Worm (Caenorhabditis elegans) whole organism, L4 larva: Measurements from ENCODE around the gene B0457.4.

Experiments
- F44E2.7 ChIP-seq: fragments of 200-800 bp; sonication (Bioruptor generic); IDR thresholded peaks from 2 replicates; pipeline ENCODE4 v2.1.2; 2022; ENCODE audit warnings: missing genetic modification characterization, missing compliant biosample characterization
- Y75B8A.6 ChIP-seq: fragments of 200-800 bp; sonication (Bioruptor generic); IDR thresholded peaks from 2 replicates; pipeline ENCODE4 v1.3.6; 2022; ENCODE audit warnings: missing genetic modification reagents, missing genetic modification characterization, missing compliant biosample characterization
- ZK337.2 ChIP-seq: fragments of 200-800 bp; sonication (Bioruptor generic); IDR thresholded peaks from 2 replicates; pipeline ENCODE4 v1.3.6; 2022; ENCODE audit warnings: missing genetic modification reagents, missing genetic modification characterization, missing compliant biosample characterization
- aha-1 ChIP-seq: fragments of 150-350 bp; peaks from one replicate; lab custom pipeline; 2014; ENCODE audit warnings: missing biosample characterization, missing genetic modification characterization
- arid-1 ChIP-seq: fragments of 200-800 bp; sonication (Bioruptor generic); conservative IDR thresholded peaks from 2 replicates; pipeline ENCODE4 v1.3.6; 2022; ENCODE audit warnings: missing genetic modification reagents, missing genetic modification characterization, missing compliant biosample characterization
- ceh-62 ChIP-seq: sonication (generic microtip); optimal IDR thresholded peaks from 2 replicates; lab custom pipeline; 2017; ENCODE audit warnings: missing biosample characterization, missing genetic modification characterization
- cey-2 ChIP-seq: sonication (generic microtip); optimal IDR thresholded peaks from 3 replicates; lab custom pipeline; 2017; ENCODE audit warnings: missing genetic modification characterization, mild to moderate bottlenecking, missing compliant biosample characterization, antibody characterized with exemption, borderline replicate concordance; ENCODE audit not compliant: insufficient read depth
- daf-12 ChIP-seq: fragments of 150-350 bp; optimal IDR thresholded peaks from 2 replicates; lab custom pipeline; 2014; ENCODE audit warnings: missing biosample characterization, missing genetic modification reagents, missing genetic modification characterization
- dmd-6 ChIP-seq: fragments of 200-800 bp; sonication (Bioruptor generic); IDR thresholded peaks from 2 replicates; pipeline ENCODE4 v1.3.6; 2022; ENCODE audit warnings: missing genetic modification reagents, missing genetic modification characterization, missing compliant biosample characterization
- dpl-1 ChIP-seq: fragments of 150-350 bp; optimal IDR thresholded peaks from 2 replicates; lab custom pipeline; 2014; ENCODE audit warnings: missing biosample characterization, missing genetic modification reagents, missing genetic modification characterization
- duxl-1 ChIP-seq: sonication (generic microtip); optimal IDR thresholded peaks from 2 replicates; lab custom pipeline; 2016; ENCODE audit warnings: mild to moderate bottlenecking, missing genetic modification characterization, moderate library complexity, missing compliant biosample characterization; ENCODE audit not compliant: poor library complexity
- dve-1 ChIP-seq: sonication (generic microtip); optimal IDR thresholded peaks from 2 replicates; lab custom pipeline; 2017; ENCODE audit warnings: antibody characterized with exemption, mild to moderate bottlenecking, missing genetic modification characterization, missing compliant biosample characterization; ENCODE audit not compliant: insufficient read depth
- fkh-10 ChIP-seq: fragments of 150-350 bp; optimal IDR thresholded peaks from 2 replicates; lab custom pipeline; 2014; ENCODE audit warnings: missing biosample characterization, missing genetic modification reagents, missing genetic modification characterization
- lim-7 ChIP-seq: fragments of 200-800 bp; sonication (Bioruptor generic); IDR thresholded peaks from 2 replicates; pipeline ENCODE4 v1.3.6; 2022; ENCODE audit warnings: missing genetic modification characterization, missing compliant biosample characterization
- lin-1 ChIP-seq: fragments of 200-800 bp; sonication (Bioruptor generic); IDR thresholded peaks from 2 replicates; pipeline ENCODE4 v1.3.6; 2022; ENCODE audit warnings: missing genetic modification reagents, missing genetic modification characterization, missing compliant biosample characterization
- lin-15B ChIP-seq: fragments of 150-350 bp; sonication (generic microtip); optimal IDR thresholded peaks from 3 replicates; lab custom pipeline; 2014; ENCODE audit warnings: missing biosample characterization, missing genetic modification characterization
- lir-3 ChIP-seq: sonication (generic microtip); optimal IDR thresholded peaks from 2 replicates; lab custom pipeline; 2016; ENCODE audit warnings: mild to moderate bottlenecking, missing genetic modification characterization, missing compliant biosample characterization
- lsy-2 ChIP-seq, 2 experiments: fragments of 150-350 bp in 1 of 2; sonication (generic microtip) in 1 of 2; optimal IDR thresholded peaks; 2 replicates each; lab custom pipeline; 2014 to 2017; ENCODE audit warnings: missing biosample characterization in 2 of 2, missing genetic modification characterization in 2 of 2
- madf-5 ChIP-seq, 2 experiments: fragments of 200-800 bp; sonication (Bioruptor generic); IDR thresholded peaks; 2 replicates each; pipeline ENCODE4 v1.3.6; 2022; ENCODE audit warnings: missing compliant biosample characterization in 2 of 2, missing genetic modification characterization in 2 of 2
- mdt-29 ChIP-seq: fragments of 200-800 bp; sonication (Bioruptor generic); IDR thresholded peaks from 2 replicates; pipeline ENCODE4 v1.3.6; 2022; ENCODE audit warnings: missing genetic modification reagents, missing genetic modification characterization, missing compliant biosample characterization
- mxl-2 ChIP-seq: fragments of 200-800 bp; sonication (Bioruptor generic); conservative IDR thresholded peaks from 2 replicates; pipeline ENCODE4 v1.3.6; 2022; ENCODE audit warnings: missing genetic modification reagents, missing genetic modification characterization, missing compliant biosample characterization
- nhr-10 ChIP-seq: fragments of 150-350 bp; optimal IDR thresholded peaks from 2 replicates; lab custom pipeline; 2014; ENCODE audit warnings: missing biosample characterization, missing genetic modification characterization
- nhr-28 ChIP-seq: fragments of 150-350 bp; optimal IDR thresholded peaks from 2 replicates; lab custom pipeline; 2014; ENCODE audit warnings: missing biosample characterization, missing genetic modification characterization
- nhr-48 ChIP-seq: sonication (generic microtip); optimal IDR thresholded peaks from 2 replicates; lab custom pipeline; 2016; ENCODE audit warnings: mild to moderate bottlenecking, missing genetic modification characterization, missing compliant biosample characterization
- nhr-77 ChIP-seq: fragments of 150-350 bp; optimal IDR thresholded peaks from 2 replicates; lab custom pipeline; 2014; ENCODE audit warnings: missing biosample characterization, missing genetic modification characterization
- pha-4 ChIP-seq, 2 experiments: fragments of 150-350 bp in 1 of 2; fragments of 200-800 bp in 1 of 2; sonication (Bioruptor generic) in 1 of 2; IDR thresholded peaks in 1 of 2; optimal IDR thresholded peaks in 1 of 2; 2 replicates each; pipeline versions ENCODE4 v1.3.6 to Lab custom; 2014 to 2022; ENCODE audit warnings: missing genetic modification characterization in 2 of 2, missing genetic modification reagents in 2 of 2, missing biosample characterization in 1 of 2, missing compliant biosample characterization in 1 of 2
- pqm-1 ChIP-seq: sonication (generic microtip); optimal IDR thresholded peaks from 2 replicates; lab custom pipeline; 2017; ENCODE audit warnings: missing biosample characterization, missing genetic modification characterization
- sdz-12 ChIP-seq: fragments of 200-800 bp; sonication (Bioruptor generic); optimal IDR thresholded peaks from 2 replicates; lab custom pipeline; 2018; ENCODE audit warnings: mild to moderate bottlenecking, missing genetic modification characterization, missing compliant biosample characterization
- snpc-1.2 ChIP-seq: fragments of 200-800 bp; sonication (Bioruptor generic); IDR thresholded peaks from 2 replicates; pipeline ENCODE4 v1.3.6; 2022; ENCODE audit warnings: missing genetic modification reagents, missing genetic modification characterization, missing compliant biosample characterization
- unc-62 ChIP-seq, 3 experiments: fragments of 150-350 bp in 1 of 3; sonication (generic microtip); optimal IDR thresholded peaks in 2 of 3; peaks in 1 of 3; 1 replicate in 1 of 3; 2 replicates in 2 of 3; lab custom pipeline; 2014 to 2017; ENCODE audit warnings: missing biosample characterization in 3 of 3, missing genetic modification characterization in 3 of 3, missing genetic modification reagents in 3 of 3, missing genotype in 1 of 3
- zfp-2 ChIP-seq: sonication (generic microtip); optimal IDR thresholded peaks from 2 replicates; lab custom pipeline; 2016; ENCODE audit warnings: mild to moderate bottlenecking, missing genetic modification characterization, missing compliant biosample characterization
- ztf-11 ChIP-seq: fragments of 150-350 bp; optimal IDR thresholded peaks from 2 replicates; lab custom pipeline; 2014; ENCODE audit warnings: missing biosample characterization, missing genetic modification characterization

B0457.4 gene

ce11 chrII:8959081-8959480, 47.3 kb upstream of the B0457.4 start (continued):
- TF ChIP-seq lim-7 (GFP tag; lab: Robert Waterston, UW) (no peak), nhr-28 (tag; lab: Kevin White, UChicago) (peak; percentile 2), lin-1 (GFP tag; lab: Robert Waterston, UW) (no peak), duxl-1 (tag; lab: Kevin White, UChicago) (no peak), nhr-77 (no peak), Y75B8A.6 (GFP tag; lab: Robert Waterston, UW) (no peak), zfp-2 (tag; lab: Kevin White, UChicago) (no peak), dpl-1 (GFP tag; lab: Kevin White, UChicago) (no peak), ZK337.2 (GFP tag; lab: Robert Waterston, UW) (no peak)

ce11 chrII:8956896-8957295, 45.1 kb upstream of the B0457.4 start:
- no peak for TF ChIP-seq lsy-2 (tag; optimal IDR thresholded peaks at IDR 0.05; lab: Kevin White, UChicago)
- no peak for TF ChIP-seq madf-5 (GFP tag; IDR thresholded peaks at IDR 0.05; lab: Robert Waterston, UW)
- TF ChIP-seq nhr-10 (tag; lab: Kevin White, UChicago), result no peak
- no peak for TF ChIP-seq cey-2 (tag; lab: Kevin White, UChicago)
- TF ChIP-seq mdt-29 (GFP tag; lab: Robert Waterston, UW), result no peak
- TF ChIP-seq zfp-2 (tag; lab: Kevin White, UChicago), result no peak
- TF ChIP-seq unc-62 (GFP tag; optimal IDR thresholded peaks at IDR 0.05 in 1 of 2; lab: Kevin White, UChicago), result no peak
- TF ChIP-seq unc-62 (tag; optimal IDR thresholded peaks at IDR 0.05; lab: Kevin White, UChicago), result no peak
- no peak for TF ChIP-seq ceh-62 (tag; lab: Kevin White, UChicago)
- no peak for TF ChIP-seq lin-15B (tag; lab: Kevin White, UChicago)
- no peak for TF ChIP-seq fkh-10
- no peak for TF ChIP-seq pha-4 (GFP tag; IDR thresholded peaks at IDR 0.05; lab: Robert Waterston, UW)
- TF ChIP-seq pha-4 (tag; optimal IDR thresholded peaks at IDR 0.05; lab: Kevin White, UChicago), result no peak
- TF ChIP-seq mxl-2, result no peak
- no peak for TF ChIP-seq pqm-1 (tag; lab: Kevin White, UChicago)
- TF ChIP-seq dve-1, result no peak
- TF ChIP-seq dpl-1 (GFP tag; lab: Kevin White, UChicago), result no peak

DNA sequence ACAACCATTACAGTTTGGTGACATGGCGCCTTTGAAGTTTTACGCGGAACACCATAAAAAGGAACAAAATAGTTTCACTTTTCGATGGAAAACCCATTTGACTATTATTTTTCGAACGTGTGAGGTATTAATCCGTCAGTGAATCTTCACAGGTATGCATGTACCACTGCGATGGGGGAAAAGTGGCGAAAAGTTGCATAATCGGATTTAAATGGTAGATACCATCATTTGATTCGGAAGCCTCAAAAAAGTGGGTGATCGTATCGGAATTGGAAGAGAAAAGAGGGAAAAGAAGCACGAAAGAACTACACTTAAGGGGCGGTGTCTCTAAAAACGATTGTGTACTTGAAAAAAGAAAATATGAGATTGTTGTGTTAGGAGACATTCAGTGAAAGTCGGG, 41.9 kb upstream of the B0457.4 start:
- TF ChIP-seq sdz-12 (GFP tag; lab: Kevin White, UChicago), result no peak
- no peak for TF ChIP-seq lim-7 (GFP tag; lab: Robert Waterston, UW)
- no peak for TF ChIP-seq F44E2.7 (GFP tag; lab: Robert Waterston, UW)
- no peak for TF ChIP-seq daf-12 (tag; lab: Kevin White, UChicago)
- TF ChIP-seq arid-1 (GFP tag; lab: Robert Waterston, UW), result no peak
- no peak for TF ChIP-seq dmd-6

DNA sequence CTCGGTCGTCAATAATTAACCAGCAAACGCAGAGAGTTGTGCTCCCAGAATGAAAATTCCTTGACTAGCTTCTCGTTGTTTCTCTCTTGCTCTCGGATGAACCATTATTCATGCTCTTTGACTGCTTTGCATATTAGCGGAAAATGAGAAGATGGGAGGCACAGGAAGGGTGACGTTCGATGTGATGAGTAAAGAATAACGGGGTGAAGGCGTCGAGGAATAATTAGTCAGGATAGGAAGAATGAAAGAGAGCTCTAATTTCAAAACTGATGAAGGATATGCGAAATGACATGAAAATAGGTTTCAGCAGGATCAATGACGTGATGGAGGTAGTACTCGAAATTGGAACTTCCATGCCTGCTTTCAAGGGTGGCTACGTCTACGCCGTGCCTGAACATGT, 39.4 kb upstream of the B0457.4 start:
- TF ChIP-seq snpc-1.2, result no peak
- peak in 1 of 2 experiments; percentile 97 for TF ChIP-seq unc-62 (GFP tag; optimal IDR thresholded peaks at IDR 0.05 in 1 of 2; lab: Kevin White, UChicago)
- TF ChIP-seq unc-62 (tag; optimal IDR thresholded peaks at IDR 0.05; lab: Kevin White, UChicago), result no peak
- TF ChIP-seq, all 104 proteins: peak for 1

DNA sequence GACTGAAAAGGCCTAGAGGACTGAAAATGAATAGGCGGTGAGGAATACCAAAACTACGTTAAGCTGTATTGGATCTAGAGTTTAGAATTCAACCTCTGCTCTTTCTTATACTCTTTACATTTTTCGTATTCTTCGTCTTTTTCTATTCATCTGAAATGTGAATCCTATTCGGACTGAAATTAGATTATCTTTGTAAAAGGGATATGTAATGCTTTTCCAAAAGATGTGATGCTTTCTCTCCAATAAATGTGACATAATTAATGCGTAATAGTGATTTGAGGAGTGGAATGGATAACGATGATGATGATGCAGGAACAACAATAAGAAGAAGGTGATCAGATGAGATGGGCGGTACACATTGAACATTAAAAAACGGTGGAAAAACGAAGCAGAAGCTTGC, 36.8 kb upstream of the B0457.4 start:
- no peak for TF ChIP-seq dpl-1 (GFP tag; lab: Kevin White, UChicago)
- TF ChIP-seq lir-3 (tag; lab: Kevin White, UChicago), result no peak
- TF ChIP-seq ztf-11, result no peak

- TF ChIP-seq nhr-48 (no peak), unc-62 (GFP tag; optimal IDR thresholded peaks at IDR 0.05 in 1 of 2; lab: Kevin White, UChicago) (peak in 1 of 2 experiments; percentile 25), unc-62 (tag; optimal IDR thresholded peaks at IDR 0.05; lab: Kevin White, UChicago) (no peak), aha-1 (peak; percentile 98)
- TF ChIP-seq, all 104 proteins: peak for 2
Observed at ce11 chrII:8947391-8947790, 35.6 kb upstream of the B0457.4 start, which contains the start of gene cutl-15. cutl-15 (minus strand) TSS chrII:8947688.
